Fruit fly (Drosophila melanogaster): ENCODE measurements around the gene Pif1A.
A peak's percentile ranks its signal among the peaks of the same experiment; 100 is the strongest.

Pif1A gene

dm6 chr3R:8801126-8801762, at the start of gene Pif1A, which contains the start of the genes Pif1B and CCT7:
Gene Pif1A, minus strand, starts transcription at chr3R:8801176.
Gene Pif1B, minus strand, starts transcription at chr3R:8801176.
Gene CCT7, plus strand, starts transcription at chr3R:8801564.
- TF ChIP-seq noc (tag; optimal IDR thresholded peaks at IDR 0.05): peak; percentile 9

- no peak for TF ChIP-seq noc (tag; optimal IDR thresholded peaks at IDR 0.05)
These were observed 49.6 kb upstream of the Pif1A start for dm6 chr3R:8850616-8851015.

- no peak for TF ChIP-seq noc (tag; optimal IDR thresholded peaks at IDR 0.05)
These were observed 48.6 kb upstream of the Pif1A start for dm6 chr3R:8849373-8850228.

dm6 chr3R:8848190-8848589, 47.2 kb upstream of the Pif1A start:
- TF ChIP-seq noc (tag; optimal IDR thresholded peaks at IDR 0.05): no peak

dm6 chr3R:8847096-8847639, 46.2 kb upstream of the Pif1A start:
- TF ChIP-seq noc (tag; optimal IDR thresholded peaks at IDR 0.05): no peak

- TF ChIP-seq noc (tag; optimal IDR thresholded peaks at IDR 0.05): peak; percentile 42
These were observed 45.2 kb upstream of the Pif1A start for dm6 chr3R:8846154-8846648.

dm6 chr3R:8844955-8845354, 44.0 kb upstream of the Pif1A start:
- TF ChIP-seq noc (tag; optimal IDR thresholded peaks at IDR 0.05): no peak

dm6 chr3R:8843942-8844637, 43.1 kb upstream of the Pif1A start:
- TF ChIP-seq noc (tag; optimal IDR thresholded peaks at IDR 0.05): no peak

dm6 chr3R:8841533-8841932, 40.6 kb upstream of the Pif1A start:
- TF ChIP-seq noc (tag; optimal IDR thresholded peaks at IDR 0.05): no peak

- TF ChIP-seq noc (tag; optimal IDR thresholded peaks at IDR 0.05): no peak
These were observed 40.1 kb upstream of the Pif1A start for dm6 chr3R:8841038-8841437.

dm6 chr3R:8823761-8824499, 23.0 kb upstream of the Pif1A start, which contains the start of the genes IscU and CG8379:
Gene IscU, minus strand, starts transcription at chr3R:8824177.
Gene CG8379, plus strand, starts transcription at chr3R:8824411.
- TF ChIP-seq noc (tag; optimal IDR thresholded peaks at IDR 0.05): no peak

- no peak for TF ChIP-seq noc (tag; optimal IDR thresholded peaks at IDR 0.05)
These were observed 21.9 kb upstream of the Pif1A start for dm6 chr3R:8822919-8823318.

- peak; percentile 52 for TF ChIP-seq noc (tag; optimal IDR thresholded peaks at IDR 0.05)
These were observed 20.6 kb upstream of the Pif1A start, which contains the start of gene CG8369 for dm6 chr3R:8821623-8822022. Gene CG8369, plus strand, starts transcription at chr3R:8822008.

- peak; percentile 57 for TF ChIP-seq noc (tag; optimal IDR thresholded peaks at IDR 0.05)
These were observed 19.5 kb upstream of the Pif1A start, which contains the start of gene aqz for dm6 chr3R:8820428-8820912. Gene aqz, minus strand, starts transcription at chr3R:8820682.

- peak; percentile 22 for TF ChIP-seq noc (tag; optimal IDR thresholded peaks at IDR 0.05)
These were observed 18.6 kb upstream of the Pif1A start for dm6 chr3R:8819551-8820057.

All from whole organism, larva.